Worm (Caenorhabditis elegans): ENCODE results near the gene rfc-4.

DNA sequence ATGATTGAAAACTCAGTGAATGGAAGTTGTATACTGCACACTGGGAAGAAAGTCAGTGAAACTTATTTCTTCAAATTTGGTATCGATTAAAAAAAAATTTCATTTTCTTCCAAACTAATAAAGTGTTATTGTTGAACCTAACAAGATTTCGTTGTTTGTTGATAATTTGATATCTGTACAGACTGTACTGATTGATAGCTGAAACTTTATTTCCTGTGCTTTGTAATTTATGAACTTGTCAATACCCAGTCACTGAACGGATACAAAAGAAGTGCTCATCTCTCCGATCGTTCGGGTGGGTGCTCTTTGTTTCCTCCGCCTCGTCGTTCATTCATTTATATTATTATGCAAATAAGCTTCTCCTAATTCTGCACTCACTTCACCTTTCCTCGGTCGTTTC, 3.0 kb upstream of the rfc-4 start, which contains the start of gene F31E3.12:
- TF ChIP-seq nhr-76 (tag; optimal IDR thresholded peaks at IDR 0.05) (no peak), skn-1 (tag; optimal IDR thresholded peaks at IDR 0.05) (no peak), ama-1 (optimal IDR thresholded peaks at IDR 0.05) (no peak), daf-12 (tag; optimal IDR thresholded peaks at IDR 0.05) (no peak), fos-1 (tag; optimal IDR thresholded peaks at IDR 0.05) (no peak), sea-2 (GFP tag; optimal IDR thresholded peaks at IDR 0.05) (no peak), unc-39 (tag; optimal IDR thresholded peaks at IDR 0.05) (no peak), elt-2 (tag; optimal IDR thresholded peaks at IDR 0.05) (no peak)

Data from whole organism, L3 larva.